Fruit fly (Drosophila melanogaster): ENCODE measurements around the gene Ir85a.

Ir85a gene

dm6 chr3R:8747871-8748775 lies 46.4 kb upstream of the Ir85a start (continued):
- TF ChIP-seq bcd (GFP tag; optimal IDR thresholded peaks at IDR 0.05) (peak; percentile 11), CG10209 (GFP tag; optimal IDR thresholded peaks at IDR 0.05) (no peak), Atf6 (GFP tag; IDR thresholded peaks at IDR 0.05) (0 out of 2 replicates have a peak, but pooled peaks have one; percentile 14), sob (GFP tag; IDR thresholded peaks at IDR 0.05) (no peak), CG6854 (GFP tag; optimal IDR thresholded peaks at IDR 0.05) (no peak), Sin3A (optimal IDR thresholded peaks at IDR 0.05) (peak; percentile 9), CG10462 (GFP tag; optimal IDR thresholded peaks at IDR 0.05) (no peak), cato (GFP tag; optimal IDR thresholded peaks at IDR 0.05; ENCODE audit: borderline replicate concordance) (no peak), CG9437 (GFP tag; optimal IDR thresholded peaks at IDR 0.05) (peak; percentile 92), Fer3 (tag; optimal IDR thresholded peaks at IDR 0.05) (peak; percentile 21), CG31224 (GFP tag; IDR thresholded peaks at IDR 0.05) (0 out of 2 replicates have a peak, but pooled peaks have one; percentile 23), CG11504 (tag; optimal IDR thresholded peaks at IDR 0.05) (no peak), Sry-δ (GFP tag; optimal IDR thresholded peaks at IDR 0.05) (no peak), stwl (tag; optimal IDR thresholded peaks at IDR 0.05) (no peak), schlank (tag; optimal IDR thresholded peaks at IDR 0.05) (no peak), CG14860 (GFP tag; IDR thresholded peaks at IDR 0.05; ENCODE audit: partially characterized antibody) (0 out of 3 replicates have a peak, but pooled peaks have one; percentile 2), CG7271 (tag; optimal IDR thresholded peaks at IDR 0.05) (no peak), CG17829 (tag; optimal IDR thresholded peaks at IDR 0.05) (no peak), lbe (GFP tag; optimal IDR thresholded peaks at IDR 0.05) (peak; percentile 28), usp (GFP tag; optimal IDR thresholded peaks at IDR 0.05) (no peak), CG15479 (GFP tag; optimal IDR thresholded peaks at IDR 0.05) (peak; percentile 53), Opbp (GFP tag; IDR thresholded peaks at IDR 0.05; ENCODE audit: partially characterized antibody) (no peak), CG13424 (tag; optimal IDR thresholded peaks at IDR 0.05) (no peak), CG10274 (GFP tag; optimal IDR thresholded peaks at IDR 0.05) (no peak), shn (GFP tag; optimal IDR thresholded peaks at IDR 0.05) (no peak), Mrtf (GFP tag; IDR thresholded peaks at IDR 0.05) (no peak), Drgx (GFP tag; IDR thresholded peaks at IDR 0.05) (peak; percentile 72; the same call in 1 of the 2 replicates), CG6791 (GFP tag; IDR thresholded peaks at IDR 0.05; ENCODE audit: partially characterized antibody) (no peak; the same call in 2 of the 3 replicates), HHEX (GFP tag; optimal IDR thresholded peaks at IDR 0.05) (peak; percentile 1), rib (GFP tag; IDR thresholded peaks at IDR 0.05) (peak; percentile 38; the same call in 1 of the 2 replicates), sd (tag; optimal IDR thresholded peaks at IDR 0.05) (no peak), row (GFP tag; IDR thresholded peaks at IDR 0.05) (no peak), corto (GFP tag; optimal IDR thresholded peaks at IDR 0.05) (peak; percentile 69), gcm2 (GFP tag; optimal IDR thresholded peaks at IDR 0.05) (no peak), bbx (GFP tag; IDR thresholded peaks at IDR 0.05; ENCODE audit: partially characterized antibody) (no peak), Usf (GFP tag; optimal IDR thresholded peaks at IDR 0.05) (peak; percentile 1), mld (GFP tag; IDR thresholded peaks at IDR 0.05; ENCODE audit: partially characterized antibody) (0 out of 3 replicates have a peak, but pooled peaks have one; percentile 1), cg (GFP tag; optimal IDR thresholded peaks at IDR 0.05) (peak; percentile 81), Rfx (GFP tag; IDR thresholded peaks at IDR 0.05) (0 out of 2 replicates have a peak, but pooled peaks have one; percentile 6), stc (GFP tag; IDR thresholded peaks at IDR 0.05) (0 out of 2 replicates have a peak, but pooled peaks have one; percentile 28), Nf-YB (GFP tag; optimal IDR thresholded peaks at IDR 0.05) (no peak), ab (GFP tag; optimal IDR thresholded peaks at IDR 0.05) (no peak), pfk (GFP tag; optimal IDR thresholded peaks at IDR 0.05) (no peak), lab (GFP tag; optimal IDR thresholded peaks at IDR 0.05) (no peak), CG14014 (GFP tag; IDR thresholded peaks at IDR 0.05) (0 out of 2 replicates have a peak, but pooled peaks have one; percentile 10)

Data from whole organism, embryonic.